Worm (Caenorhabditis elegans) whole organism, L1 larva: ENCODE measurements around the gene fipr-11.

Source experiments
- C16A3.4 ChIP-seq: fragments of 150-350 bp; optimal IDR thresholded peaks from 2 replicates; lab custom pipeline; 2014; ENCODE audit warnings: missing biosample characterization, missing genetic modification characterization
- alr-1 ChIP-seq: fragments of 200-800 bp; sonication (Bioruptor generic); optimal IDR thresholded peaks from 2 replicates; lab custom pipeline; 2018; ENCODE audit warnings: borderline replicate concordance, mild to moderate bottlenecking, missing genetic modification characterization, missing compliant biosample characterization
- aly-2 ChIP-seq: fragments of 150-350 bp; optimal IDR thresholded peaks from 2 replicates; lab custom pipeline; 2014; ENCODE audit warnings: missing biosample characterization, missing genetic modification characterization
- blmp-1 ChIP-seq: fragments of 150-350 bp; optimal IDR thresholded peaks from 2 replicates; lab custom pipeline; 2014; ENCODE audit warnings: missing biosample characterization, missing genetic modification characterization
- ceh-63 ChIP-seq: fragments of 200-800 bp; sonication (Bioruptor generic); optimal IDR thresholded peaks from 2 replicates; lab custom pipeline; 2018; ENCODE audit warnings: mild to moderate bottlenecking, missing genetic modification characterization, missing compliant biosample characterization
- ceh-8 ChIP-seq: fragments of 200-800 bp; sonication (Bioruptor generic); optimal IDR thresholded peaks from 2 replicates; lab custom pipeline; 2018; ENCODE audit warnings: mild to moderate bottlenecking, missing genetic modification characterization, moderate library complexity, missing compliant biosample characterization
- ceh-88 ChIP-seq: fragments of 200-800 bp; sonication (Bioruptor generic); IDR thresholded peaks from 2 replicates; pipeline ENCODE4 v1.3.6; 2022; ENCODE audit warnings: missing genetic modification characterization, missing compliant biosample characterization
- ces-1 ChIP-seq: fragments of 150-350 bp; optimal IDR thresholded peaks from 2 replicates; lab custom pipeline; 2014; ENCODE audit warnings: missing biosample characterization, missing genetic modification reagents, missing genetic modification characterization
- efl-1 ChIP-seq, 4 experiments: fragments of 150-350 bp; optimal IDR thresholded peaks in 3 of 4; peaks in 1 of 4; 1 replicate in 1 of 4; 2 replicates in 3 of 4; lab custom pipeline; 2014; ENCODE audit warnings: missing biosample characterization in 2 of 4, missing genetic modification characterization in 2 of 4, missing genetic modification reagents in 2 of 4
- elt-2 ChIP-seq: sonication (generic microtip); optimal IDR thresholded peaks from 2 replicates; lab custom pipeline; 2016; ENCODE audit warnings: missing genetic modification characterization, mild to moderate bottlenecking, inconsistent platforms, missing compliant biosample characterization, missing genetic modification reagents
- fkh-4 ChIP-seq: sonication (generic microtip); optimal IDR thresholded peaks from 2 replicates; lab custom pipeline; 2016; ENCODE audit warnings: missing compliant biosample characterization, missing genetic modification characterization, borderline replicate concordance
- fkh-8 ChIP-seq: sonication (generic microtip); optimal IDR thresholded peaks from 2 replicates; lab custom pipeline; 2016; ENCODE audit warnings: mild to moderate bottlenecking, missing genetic modification characterization, missing compliant biosample characterization
- grh-1 ChIP-seq: fragments of 200-800 bp; sonication (Bioruptor generic); IDR thresholded peaks from 2 replicates; pipeline ENCODE4 v1.3.6; 2022; ENCODE audit warnings: missing genetic modification reagents, missing genetic modification characterization, missing compliant biosample characterization
- hlh-17 ChIP-seq: fragments of 200-800 bp; sonication (Bioruptor generic); optimal IDR thresholded peaks from 2 replicates; lab custom pipeline; 2018; ENCODE audit warnings: missing genetic modification characterization, mild to moderate bottlenecking, missing compliant biosample characterization, moderate library complexity, borderline replicate concordance
- hlh-4 ChIP-seq: sonication (generic microtip); optimal IDR thresholded peaks from 2 replicates; lab custom pipeline; 2016; ENCODE audit warnings: mild to moderate bottlenecking, missing genetic modification characterization, missing compliant biosample characterization
- isw-1 ChIP-seq: fragments of 200-800 bp; sonication (Bioruptor generic); IDR thresholded peaks from 2 replicates; pipeline ENCODE4 v1.3.6; 2022; ENCODE audit warnings: missing genetic modification characterization, missing compliant biosample characterization
- lin-15B ChIP-seq: fragments of 150-350 bp; sonication (generic microtip); optimal IDR thresholded peaks from 3 replicates; lab custom pipeline; 2014; ENCODE audit warnings: missing biosample characterization, missing genetic modification characterization
- lin-35 ChIP-seq, 2 experiments: fragments of 150-350 bp; optimal IDR thresholded peaks; 2 replicates each; lab custom pipeline; 2014; ENCODE audit warnings: missing biosample characterization in 2 of 2, missing genetic modification characterization in 2 of 2, missing genetic modification reagents in 2 of 2
- lin-39 ChIP-seq: fragments of 150-350 bp; optimal IDR thresholded peaks from 2 replicates; lab custom pipeline; 2014; ENCODE audit warnings: missing biosample characterization, missing genetic modification reagents, missing genetic modification characterization
- mab-9 ChIP-seq: fragments of 200-800 bp; sonication (Bioruptor generic); IDR thresholded peaks from 2 replicates; pipeline ENCODE4 v1.3.6; 2022; ENCODE audit warnings: missing genetic modification reagents, missing genetic modification characterization, missing compliant biosample characterization
- mdl-1 ChIP-seq, 2 experiments: fragments of 150-350 bp; optimal IDR thresholded peaks; 2 replicates each; lab custom pipeline; 2014 to 2017; ENCODE audit warnings: missing biosample characterization in 2 of 2, missing genetic modification characterization in 2 of 2, inconsistent platforms in 1 of 2
- mep-1 ChIP-seq: fragments of 150-350 bp; optimal IDR thresholded peaks from 2 replicates; lab custom pipeline; 2014; ENCODE audit warnings: missing biosample characterization, missing genetic modification characterization
- nhr-11 ChIP-seq: fragments of 150-350 bp; optimal IDR thresholded peaks from 2 replicates; lab custom pipeline; 2014; ENCODE audit warnings: missing biosample characterization, missing genetic modification characterization
- nhr-12 ChIP-seq: sonication (generic microtip); optimal IDR thresholded peaks from 2 replicates; lab custom pipeline; 2017; ENCODE audit warnings: missing biosample characterization, missing genetic modification characterization
- nhr-19 ChIP-seq: fragments of 200-800 bp; sonication (Bioruptor generic); conservative IDR thresholded peaks from 2 replicates; pipeline ENCODE4 v1.3.6; 2022; ENCODE audit warnings: missing genetic modification characterization, missing compliant biosample characterization
- nhr-20 ChIP-seq: sonication (generic microtip); optimal IDR thresholded peaks from 2 replicates; lab custom pipeline; 2016; ENCODE audit warnings: mild to moderate bottlenecking, missing genetic modification characterization, missing compliant biosample characterization
- nhr-71 ChIP-seq: sonication (generic microtip); optimal IDR thresholded peaks from 2 replicates; lab custom pipeline; 2016; ENCODE audit warnings: mild to moderate bottlenecking, missing genetic modification characterization, moderate library complexity, missing compliant biosample characterization
- nhr-84 ChIP-seq: sonication (generic microtip); optimal IDR thresholded peaks from 2 replicates; lab custom pipeline; 2017; ENCODE audit warnings: missing biosample characterization, missing genetic modification characterization
- pag-3 ChIP-seq: sonication (generic microtip); optimal IDR thresholded peaks from 2 replicates; lab custom pipeline; 2017; ENCODE audit warnings: missing genetic modification characterization, mild to moderate bottlenecking, missing compliant biosample characterization, antibody characterized with exemption, borderline replicate concordance; ENCODE audit not compliant: insufficient read depth
- pax-3 ChIP-seq: fragments of 200-800 bp; sonication (Bioruptor generic); optimal IDR thresholded peaks from 2 replicates; lab custom pipeline; 2018; ENCODE audit warnings: mild to moderate bottlenecking, missing genetic modification characterization, moderate library complexity, missing compliant biosample characterization
- pqm-1 ChIP-seq: sonication (generic microtip); optimal IDR thresholded peaks from 3 replicates; lab custom pipeline; 2017; ENCODE audit warnings: missing biosample characterization, missing genetic modification characterization
- skn-1 ChIP-seq: fragments of 150-350 bp; optimal IDR thresholded peaks from 2 replicates; lab custom pipeline; 2014; ENCODE audit warnings: missing biosample characterization, missing genetic modification characterization
- snu-23 ChIP-seq: sonication (generic microtip); optimal IDR thresholded peaks from 2 replicates; lab custom pipeline; 2016; ENCODE audit warnings: missing genetic modification characterization, missing compliant biosample characterization
- sptf-1 ChIP-seq: fragments of 150-350 bp; optimal IDR thresholded peaks from 2 replicates; lab custom pipeline; 2014; ENCODE audit warnings: missing biosample characterization, missing genetic modification characterization
- tbx-2 ChIP-seq: sonication (generic microtip); optimal IDR thresholded peaks from 2 replicates; lab custom pipeline; 2016; ENCODE audit warnings: missing genetic modification characterization, missing compliant biosample characterization
- tlp-1 ChIP-seq: fragments of 150-350 bp; optimal IDR thresholded peaks from 2 replicates; lab custom pipeline; 2014; ENCODE audit warnings: missing biosample characterization, missing genetic modification characterization
- unc-30 ChIP-seq: sonication (generic microtip); optimal IDR thresholded peaks from 2 replicates; lab custom pipeline; 2017; ENCODE audit warnings: missing biosample characterization, missing genetic modification characterization
- unc-86 ChIP-seq: sonication (generic microtip); optimal IDR thresholded peaks from 2 replicates; lab custom pipeline; 2016; ENCODE audit warnings: missing genetic modification characterization, missing compliant biosample characterization
- ztf-4 ChIP-seq: fragments of 150-350 bp; optimal IDR thresholded peaks from 2 replicates; lab custom pipeline; 2014; ENCODE audit warnings: missing biosample characterization, missing genetic modification characterization

The fipr-11 gene

ce11 chrV:9889629-9890028 is 16.4 kb downstream of the fipr-11 start, which contains the start of gene fshr-1:
fshr-1 (plus strand) TSS chrV:9889837.
- TF ChIP-seq mab-9 (no peak), nhr-20 (tag; lab: Kevin White, UChicago) (peak; percentile 5), nhr-19 (GFP tag; lab: Robert Waterston, UW) (no peak), lin-35 (GFP tag; optimal IDR thresholded peaks at IDR 0.05; lab: Kevin White, UChicago) (peak in 1 of 2 experiments; percentile 14), ztf-4 (tag; lab: Kevin White, UChicago) (no peak), elt-2 (tag; lab: Kevin White, UChicago) (peak; percentile 64), pag-3 (tag; lab: Kevin White, UChicago) (no peak), nhr-11 (tag; lab: Kevin White, UChicago) (no peak)

- TF ChIP-seq nhr-12 (tag; lab: Kevin White, UChicago) (no peak), efl-1 (optimal IDR thresholded peaks at IDR 0.05; lab: Kevin White, UChicago) (peak in 1 of 2 experiments; percentile 24), efl-1 (GFP tag; optimal IDR thresholded peaks at IDR 0.05 in 1 of 2; lab: Kevin White, UChicago) (no peak), hlh-4 (tag; lab: Kevin White, UChicago) (no peak), skn-1 (tag; lab: Kevin White, UChicago) (peak; percentile 22), blmp-1 (tag; lab: Kevin White, UChicago) (peak; percentile 8), sptf-1 (tag; lab: Kevin White, UChicago) (no peak), pax-3 (no peak), fkh-8 (tag; lab: Kevin White, UChicago) (peak; percentile 20)
These were observed 20.0 kb downstream of the fipr-11 start, which contains the start of gene clp-9 for ce11 chrV:9885918-9886488. clp-9 (minus strand) TSS chrV:9885968.

ce11 chrV:9879867-9880266 is 26.1 kb downstream of the fipr-11 start, which contains the start of gene sdz-31:
sdz-31 (plus strand) TSS chrV:9880167.
- TF ChIP-seq mep-1 (no peak), tlp-1 (tag; lab: Kevin White, UChicago) (no peak), aly-2 (no peak), grh-1 (GFP tag; lab: Robert Waterston, UW) (no peak), isw-1 (GFP tag; lab: Robert Waterston, UW) (no peak), hlh-17 (GFP tag; lab: Kevin White, UChicago) (no peak), nhr-71 (no peak), ceh-88 (GFP tag; lab: Robert Waterston, UW) (no peak), unc-86 (tag; lab: Kevin White, UChicago) (no peak), blmp-1 (tag; lab: Kevin White, UChicago) (no peak), unc-30 (tag; lab: Kevin White, UChicago) (no peak), tbx-2 (tag; lab: Kevin White, UChicago) (no peak), skn-1 (tag; lab: Kevin White, UChicago) (no peak), alr-1 (tag; lab: Kevin White, UChicago) (no peak), fkh-4 (no peak), snu-23 (GFP tag; lab: Kevin White, UChicago) (no peak), mab-9 (no peak), pqm-1 (tag; lab: Kevin White, UChicago) (no peak)

- TF ChIP-seq efl-1 (optimal IDR thresholded peaks at IDR 0.05; lab: Kevin White, UChicago) (no peak), efl-1 (GFP tag; optimal IDR thresholded peaks at IDR 0.05 in 1 of 2; lab: Kevin White, UChicago) (no peak), ces-1 (GFP tag; lab: Kevin White, UChicago) (no peak), ceh-63 (GFP tag; lab: Kevin White, UChicago) (no peak), ceh-8 (GFP tag; lab: Kevin White, UChicago) (no peak), mdl-1 (tag; optimal IDR thresholded peaks at IDR 0.05; lab: Kevin White, UChicago) (no peak), nhr-84 (no peak), lin-39 (tag; lab: Kevin White, UChicago) (no peak), lin-15B (tag; lab: Kevin White, UChicago) (no peak), C16A3.4 (no peak), nhr-19 (GFP tag; lab: Robert Waterston, UW) (no peak)
These were observed 26.6 kb downstream of the fipr-11 start, which contains the start of gene srab-26 for ce11 chrV:9879404-9879803. srab-26 (minus strand) TSS chrV:9879504.
